Worm (Caenorhabditis elegans): Measurements from ENCODE around the gene T10C6.10.

DNA sequence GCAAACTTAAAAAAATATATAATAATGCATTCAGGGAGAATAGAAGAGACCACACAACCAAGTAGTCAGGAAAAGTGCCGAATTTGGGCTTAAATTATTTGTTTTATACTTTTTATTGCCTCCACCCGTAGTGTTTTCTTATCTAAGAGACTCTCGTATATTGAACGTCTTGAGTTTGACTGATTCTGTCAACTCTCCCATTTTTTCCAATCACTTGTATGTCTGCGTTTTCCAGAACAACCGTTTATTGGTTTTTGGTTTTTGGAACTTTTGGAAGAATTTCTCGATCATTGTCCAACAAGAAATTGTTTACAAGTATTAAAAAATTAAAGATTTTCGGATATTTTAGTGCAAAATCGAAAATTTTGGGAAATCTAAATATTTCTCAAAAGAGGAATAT, 7.5 kb downstream of the T10C6.10 start:
- TF ChIP-seq Y95B8A.8 (GFP tag; IDR thresholded peaks at IDR 0.05) (no peak), unc-62 (GFP tag; optimal IDR thresholded peaks at IDR 0.05) (no peak), zfh-2 (GFP tag; conservative IDR thresholded peaks at IDR 0.05) (no peak)

Measured in whole organism, young adult.